Fruit fly (Drosophila melanogaster) whole organism, wandering third instar larva: ENCODE results near the gene Rsbp15.

Source experiments
- Abd-B ChIP-seq: fragments of >200 bp; optimal IDR thresholded peaks from 2 replicates; lab custom pipeline; 2017; ENCODE audit warnings: missing biosample characterization, missing genetic modification characterization
- CG32264 ChIP-seq: fragments of 200-800 bp; sonication (Bioruptor generic); optimal IDR thresholded peaks from 2 replicates; lab custom pipeline; 2016; ENCODE audit warnings: missing biosample characterization, missing genetic modification characterization
- CG9705 ChIP-seq: fragments of 200-800 bp; sonication (Bioruptor generic); optimal IDR thresholded peaks from 2 replicates; lab custom pipeline; 2018; ENCODE audit warnings: missing biosample characterization, mild to moderate bottlenecking, missing genetic modification characterization
- CrebA ChIP-seq: fragments of 200-800 bp; sonication (Bioruptor generic); optimal IDR thresholded peaks from 2 replicates; lab custom pipeline; 2016; ENCODE audit warnings: missing biosample characterization, mild to moderate bottlenecking, missing genetic modification characterization, borderline replicate concordance
- Dfd ChIP-seq: fragments of >200 bp; optimal IDR thresholded peaks from 2 replicates; lab custom pipeline; 2017; ENCODE audit warnings: missing biosample characterization, missing genetic modification characterization
- Dif ChIP-seq: fragments of 200-275, 200-300 bp; sonication (Bioruptor generic); optimal IDR thresholded peaks from 2 replicates; lab custom pipeline; 2018; ENCODE audit warnings: missing biosample characterization, missing genetic modification characterization; ENCODE audit not compliant: partially characterized antibody
- GATAd ChIP-seq: sonication (Bioruptor generic); optimal IDR thresholded peaks from 2 replicates; lab custom pipeline; 2016; ENCODE audit warnings: missing biosample characterization, missing genetic modification characterization
- HLH106 ChIP-seq: fragments of 200-800 bp; optimal IDR thresholded peaks from 3 replicates; lab custom pipeline; 2019; ENCODE audit warnings: missing biosample characterization, mild to moderate bottlenecking, missing genetic modification characterization, moderate library complexity
- Hnf4 ChIP-seq: fragments of 200-800 bp; sonication (Bioruptor generic); optimal IDR thresholded peaks from 2 replicates; lab custom pipeline; 2016; ENCODE audit warnings: missing biosample characterization, mild to moderate bottlenecking, missing genetic modification characterization
- Hr78 ChIP-seq: fragments of >200 bp; optimal IDR thresholded peaks from 2 replicates; lab custom pipeline; 2017; ENCODE audit warnings: missing biosample characterization, missing genetic modification characterization
- Hr83 ChIP-seq: fragments of 200-300 bp; sonication (Bioruptor generic); optimal IDR thresholded peaks from 2 replicates; lab custom pipeline; 2016; ENCODE audit warnings: missing biosample characterization, mild to moderate bottlenecking, missing genetic modification characterization, moderate library complexity; ENCODE audit not compliant: poor library complexity, severe bottlenecking
- Jra ChIP-seq: sonication (Bioruptor generic); optimal IDR thresholded peaks from 2 replicates; lab custom pipeline; 2016; ENCODE audit warnings: missing biosample characterization, missing genetic modification characterization
- Mio ChIP-seq: sonication (Bioruptor generic); optimal IDR thresholded peaks from 2 replicates; lab custom pipeline; 2016; ENCODE audit warnings: missing biosample characterization, missing genetic modification characterization
- Myc ChIP-seq: fragments of >200 bp; optimal IDR thresholded peaks from 2 replicates; lab custom pipeline; 2017
- N ChIP-seq: fragments of >200 bp; optimal IDR thresholded peaks from 2 replicates; lab custom pipeline; 2018; ENCODE audit warnings: missing biosample characterization, missing external identifiers, missing genetic modification characterization
- OdsH ChIP-seq: fragments of 200-800 bp; sonication (Bioruptor generic); optimal IDR thresholded peaks from 2 replicates; lab custom pipeline; 2016; ENCODE audit warnings: missing biosample characterization, mild to moderate bottlenecking, missing genetic modification characterization
- Rel ChIP-seq, 2 experiments: fragments of 200-800 bp; sonication (Bioruptor generic) in 1 of 2; optimal IDR thresholded peaks; 2 replicates in 1 of 2; 3 replicates in 1 of 2; lab custom pipeline; 2016 to 2019; ENCODE audit warnings: mild to moderate bottlenecking in 2 of 2, missing biosample characterization in 2 of 2, missing genetic modification characterization in 2 of 2, moderate library complexity in 1 of 2
- Sp1 ChIP-seq: fragments of 200-800 bp; sonication (Bioruptor generic); optimal IDR thresholded peaks from 3 replicates; lab custom pipeline; 2019; ENCODE audit warnings: missing biosample characterization, mild to moderate bottlenecking, missing genetic modification characterization, moderate library complexity
- Vsx2 ChIP-seq: fragments of 200-300, 225-300 bp; sonication (Bioruptor generic); optimal IDR thresholded peaks from 2 replicates; lab custom pipeline; 2018; ENCODE audit warnings: missing biosample characterization, missing genetic modification characterization; ENCODE audit not compliant: partially characterized antibody
- br ChIP-seq: fragments of 200-800 bp; sonication (Bioruptor generic); optimal IDR thresholded peaks from 2 replicates; lab custom pipeline; 2016; ENCODE audit warnings: missing biosample characterization, missing genetic modification characterization
- brk ChIP-seq: fragments of 200-800 bp; sonication (Bioruptor generic); optimal IDR thresholded peaks from 2 replicates; lab custom pipeline; 2016; ENCODE audit warnings: missing biosample characterization, mild to moderate bottlenecking, missing genetic modification characterization
- dl ChIP-seq, 2 experiments: fragments of 175-275, 200-275 bp in 1 of 2; fragments of 200-275 bp in 1 of 2; sonication (Bioruptor generic); optimal IDR thresholded peaks; lab custom pipeline; 2018; ENCODE audit warnings: mild to moderate bottlenecking in 2 of 2, missing biosample characterization in 2 of 2, missing genetic modification characterization in 2 of 2, moderate library complexity in 2 of 2; ENCODE audit not compliant: partially characterized antibody in 2 of 2, insufficient read depth in 1 of 2
- dmrt93B ChIP-seq: fragments of 200-800 bp; sonication (Bioruptor generic); optimal IDR thresholded peaks from 2 replicates; lab custom pipeline; 2018; ENCODE audit warnings: missing biosample characterization, mild to moderate bottlenecking, missing genetic modification characterization
- dsf ChIP-seq: sonication (Bioruptor generic); optimal IDR thresholded peaks from 2 replicates; lab custom pipeline; 2016; ENCODE audit warnings: missing biosample characterization, missing genetic modification characterization, borderline replicate concordance
- ey ChIP-seq: fragments of 200-800 bp; sonication (Bioruptor generic); optimal IDR thresholded peaks from 2 replicates; lab custom pipeline; 2016; ENCODE audit warnings: missing biosample characterization, missing genetic modification characterization
- foxo ChIP-seq, 2 experiments: fragments of 200-800 bp; sonication (Bioruptor generic); optimal IDR thresholded peaks; 2 replicates in 1 of 2; 3 replicates in 1 of 2; lab custom pipeline; 2016 to 2017; ENCODE audit warnings: missing biosample characterization in 2 of 2, missing genetic modification characterization in 2 of 2
- fru ChIP-seq: fragments of 200-800 bp; sonication (Bioruptor generic); optimal IDR thresholded peaks from 3 replicates; lab custom pipeline; 2016; ENCODE audit warnings: missing biosample characterization, mild to moderate bottlenecking, missing genetic modification characterization
- h ChIP-seq: fragments of 200-800 bp; sonication (Bioruptor generic); optimal IDR thresholded peaks from 3 replicates; lab custom pipeline; 2016; ENCODE audit warnings: missing biosample characterization, mild to moderate bottlenecking, missing genetic modification characterization
- jim ChIP-seq: fragments of 175-275, 200-325 bp; sonication (Bioruptor generic); optimal IDR thresholded peaks from 2 replicates; lab custom pipeline; 2016; ENCODE audit warnings: missing biosample characterization, mild to moderate bottlenecking, missing genetic modification characterization
- lola ChIP-seq: fragments of >200 bp; optimal IDR thresholded peaks from 2 replicates; lab custom pipeline; 2017; ENCODE audit warnings: missing biosample characterization, missing genetic modification characterization
- pan ChIP-seq: fragments of >200 bp; optimal IDR thresholded peaks from 2 replicates; lab custom pipeline; 2017
- psq ChIP-seq: fragments of 200-800 bp; sonication (Bioruptor generic); optimal IDR thresholded peaks from 3 replicates; lab custom pipeline; 2017; ENCODE audit warnings: missing biosample characterization, mild to moderate bottlenecking, missing genetic modification characterization, moderate library complexity
- rgr ChIP-seq: fragments of 200-800 bp; sonication (Bioruptor generic); optimal IDR thresholded peaks from 3 replicates; lab custom pipeline; 2016; ENCODE audit warnings: missing biosample characterization, mild to moderate bottlenecking, missing genetic modification characterization
- sv ChIP-seq: fragments of 200-800 bp; sonication (Bioruptor generic); optimal IDR thresholded peaks from 3 replicates; lab custom pipeline; 2016; ENCODE audit warnings: missing biosample characterization, missing genetic modification characterization
- usp ChIP-seq: fragments of >200 bp; optimal IDR thresholded peaks from 2 replicates; lab custom pipeline; 2017; ENCODE audit warnings: missing biosample characterization, missing genetic modification characterization
- woc ChIP-seq: sonication (Bioruptor generic); optimal IDR thresholded peaks from 2 replicates; lab custom pipeline; 2016; ENCODE audit warnings: missing biosample characterization, mild to moderate bottlenecking, missing genetic modification characterization

The Rsbp15 gene

dm6 chr3R:12224919-12225318 lies 2.7 kb downstream of the Rsbp15 start, which contains the start of gene CG17404:
TSS of gene CG17404 (minus strand) at chr3R:12225019.
- no peak for TF ChIP-seq Vsx2 (GFP tag; lab: Kevin White, UChicago)
- TF ChIP-seq N (GFP tag; lab: Kevin White, UChicago): no peak
- TF ChIP-seq Dif (GFP tag; lab: Kevin White, UChicago): no peak
- no peak for TF ChIP-seq woc (GFP tag; lab: Kevin White, UChicago)
- no peak for TF ChIP-seq rgr (GFP tag; lab: Kevin White, UChicago)
- TF ChIP-seq jim: no peak
- TF ChIP-seq brk: no peak
- no peak for TF ChIP-seq psq (GFP tag; lab: Kevin White, UChicago)
- no peak for TF ChIP-seq Mio (GFP tag; lab: Kevin White, UChicago)
- no peak for TF ChIP-seq lola (GFP tag; lab: Kevin White, UChicago)
- no peak for TF ChIP-seq Dfd (GFP tag; lab: Kevin White, UChicago)
- no peak for TF ChIP-seq foxo (GFP tag; optimal IDR thresholded peaks at IDR 0.05; lab: Kevin White, UChicago)
- no peak for TF ChIP-seq dsf (GFP tag; lab: Kevin White, UChicago)
- TF ChIP-seq fru (GFP tag; lab: Kevin White, UChicago): no peak
- TF ChIP-seq HLH106 (tag; lab: Kevin White, UChicago): no peak
- TF ChIP-seq Sp1 (GFP tag; lab: Kevin White, UChicago): no peak
- TF ChIP-seq, all 38 proteins: peak for 0

DNA sequence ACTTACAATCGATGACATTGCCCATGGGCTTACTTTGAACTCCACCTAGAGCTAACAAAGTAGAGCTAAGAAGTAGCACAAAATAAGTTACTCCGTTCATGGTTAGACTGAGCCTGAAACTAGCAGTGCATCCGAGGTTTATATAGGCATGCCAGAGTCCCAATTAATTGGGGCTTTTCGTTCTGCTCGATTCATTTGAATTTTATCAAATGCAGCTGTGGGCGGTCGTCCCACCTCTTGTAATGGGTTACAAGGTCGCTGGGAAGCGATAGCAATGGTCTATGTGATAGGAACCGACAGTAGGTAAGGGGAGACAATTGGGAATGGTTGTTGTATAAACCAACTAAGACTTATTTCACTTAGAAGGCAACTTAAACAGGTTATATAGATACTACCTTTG lies 4.1 kb downstream of the Rsbp15 start, which contains the start of gene CG12256:
Gene CG12256 (minus strand): TSS at position 101 of the 400 bp plus-strand sequence.
- TF ChIP-seq Jra (GFP tag; lab: Kevin White, UChicago): no peak
- TF ChIP-seq usp (GFP tag; lab: Kevin White, UChicago): no peak
- no peak for TF ChIP-seq dmrt93B
- TF ChIP-seq GATAd (GFP tag; lab: Kevin White, UChicago): no peak
- TF ChIP-seq CG32264: no peak
- TF ChIP-seq sv (GFP tag; lab: Kevin White, UChicago): no peak
- TF ChIP-seq Dif (GFP tag; lab: Kevin White, UChicago): no peak
- no peak for TF ChIP-seq jim
- TF ChIP-seq lola (GFP tag; lab: Kevin White, UChicago): no peak

dm6 chr3R:12229113-12229512 lies 6.9 kb downstream of the Rsbp15 start, which contains the start of gene CG3916:
TSS of gene CG3916 (plus strand) at chr3R:12229413.
- TF ChIP-seq h (no peak), pan (lab: Kevin White, UChicago) (no peak), OdsH (no peak), sv (GFP tag; lab: Kevin White, UChicago) (no peak), CrebA (GFP tag; lab: Kevin White, UChicago) (no peak), dmrt93B (no peak), Abd-B (no peak), lola (GFP tag; lab: Kevin White, UChicago) (no peak), woc (GFP tag; lab: Kevin White, UChicago) (no peak), Hr83 (GFP tag; lab: Kevin White, UChicago) (no peak), fru (GFP tag; lab: Kevin White, UChicago) (no peak), dsf (GFP tag; lab: Kevin White, UChicago) (no peak), ey (GFP tag; lab: Kevin White, UChicago) (no peak), Hnf4 (no peak)

dm6 chr3R:12232629-12233028 lies 10.4 kb downstream of the Rsbp15 start, which contains the start of gene Pglym87:
TSS of gene Pglym87 (minus strand) at chr3R:12232729.
- TF ChIP-seq Hr83 (GFP tag; lab: Kevin White, UChicago) (no peak), Abd-B (no peak), HLH106 (tag; lab: Kevin White, UChicago) (no peak)

dm6 chr3R:12234584-12234983 lies 12.4 kb downstream of the Rsbp15 start, which contains the start of gene Cyp313a5:
TSS of gene Cyp313a5 (minus strand) at chr3R:12234684.
- no peak for TF ChIP-seq Myc (lab: Kevin White, UChicago)
- no peak for TF ChIP-seq N (GFP tag; lab: Kevin White, UChicago)
- TF ChIP-seq br (GFP tag; lab: Kevin White, UChicago): no peak
- TF ChIP-seq Rel (GFP tag; optimal IDR thresholded peaks at IDR 0.05; lab: Kevin White, UChicago): no peak
- no peak for TF ChIP-seq Rel (tag; optimal IDR thresholded peaks at IDR 0.05; lab: Kevin White, UChicago)
- no peak for TF ChIP-seq dl (GFP tag; optimal IDR thresholded peaks at IDR 0.05; lab: Kevin White, UChicago; ENCODE audit: insufficient read depth in 1 of 2, partially characterized antibody in 2 of 2)
- TF ChIP-seq HLH106 (tag; lab: Kevin White, UChicago): no peak
- no peak for TF ChIP-seq Vsx2 (GFP tag; lab: Kevin White, UChicago)
- TF ChIP-seq Abd-B: no peak
- TF ChIP-seq dmrt93B: no peak
- no peak for TF ChIP-seq CG9705 (GFP tag; lab: Kevin White, UChicago)
- no peak for TF ChIP-seq pan (lab: Kevin White, UChicago)
- TF ChIP-seq OdsH: no peak
- no peak for TF ChIP-seq Hr78 (GFP tag; lab: Kevin White, UChicago)
- no peak for TF ChIP-seq Jra (GFP tag; lab: Kevin White, UChicago)
- TF ChIP-seq ey (GFP tag; lab: Kevin White, UChicago): no peak
- no peak for TF ChIP-seq woc (GFP tag; lab: Kevin White, UChicago)
- no peak for TF ChIP-seq usp (GFP tag; lab: Kevin White, UChicago)
